Worm (Caenorhabditis elegans) whole organism, L4 larva: ENCODE measurements around the gene snb-6.

Experiments used
- F10B5.3 ChIP-seq: sonication (generic microtip); optimal IDR thresholded peaks from 2 replicates; lab custom pipeline; 2016; ENCODE audit warnings: mild to moderate bottlenecking, missing genetic modification characterization, missing compliant biosample characterization
- F37D6.2 ChIP-seq: sonication (generic microtip); optimal IDR thresholded peaks from 2 replicates; lab custom pipeline; 2016; ENCODE audit warnings: mild to moderate bottlenecking, missing genetic modification characterization, missing compliant biosample characterization
- R02D3.7 ChIP-seq: fragments of 150-350 bp; sonication (generic microtip); optimal IDR thresholded peaks from 3 replicates; lab custom pipeline; 2014; ENCODE audit warnings: missing biosample characterization, missing genetic modification characterization
- T20F7.1 ChIP-seq: fragments of 200-800 bp; sonication (Bioruptor generic); optimal IDR thresholded peaks from 2 replicates; lab custom pipeline; 2018; ENCODE audit warnings: mild to moderate bottlenecking, missing genetic modification characterization, missing compliant biosample characterization
- T26A8.4 ChIP-seq: fragments of 200-800 bp; sonication (Bioruptor generic); IDR thresholded peaks from 2 replicates; pipeline ENCODE4 v1.3.6; 2022; ENCODE audit warnings: missing genetic modification characterization, missing compliant biosample characterization
- Y105C5A.15 ChIP-seq: fragments of 200-800 bp; sonication (Bioruptor generic); IDR thresholded peaks from 2 replicates; pipeline ENCODE4 v1.3.6; 2022; ENCODE audit warnings: missing genetic modification characterization, missing compliant biosample characterization
- ZK337.2 ChIP-seq: fragments of 200-800 bp; sonication (Bioruptor generic); IDR thresholded peaks from 2 replicates; pipeline ENCODE4 v1.3.6; 2022; ENCODE audit warnings: missing genetic modification reagents, missing genetic modification characterization, missing compliant biosample characterization
- ZK546.5 ChIP-seq, 2 experiments: sonication (generic microtip); optimal IDR thresholded peaks; 2 replicates each; lab custom pipeline; 2017; ENCODE audit warnings: missing biosample characterization in 2 of 2, missing genetic modification characterization in 2 of 2
- aha-1 ChIP-seq: fragments of 150-350 bp; peaks from one replicate; lab custom pipeline; 2014; ENCODE audit warnings: missing biosample characterization, missing genetic modification characterization
- arid-1 ChIP-seq: fragments of 200-800 bp; sonication (Bioruptor generic); conservative IDR thresholded peaks from 2 replicates; pipeline ENCODE4 v1.3.6; 2022; ENCODE audit warnings: missing genetic modification reagents, missing genetic modification characterization, missing compliant biosample characterization
- ceh-82 ChIP-seq: sonication (generic microtip); optimal IDR thresholded peaks from 2 replicates; lab custom pipeline; 2017; ENCODE audit warnings: missing biosample characterization, missing genetic modification characterization
- ces-1 ChIP-seq: fragments of 150-350 bp; sonication (generic microtip); optimal IDR thresholded peaks from 4 replicates; lab custom pipeline; 2014; ENCODE audit warnings: missing biosample characterization, missing genetic modification reagents, missing genetic modification characterization
- daf-16 ChIP-seq, 3 experiments: sonication (generic microtip); optimal IDR thresholded peaks; 2 replicates each; lab custom pipeline; 2016 to 2017; ENCODE audit warnings: missing genetic modification characterization in 3 of 3, missing genetic modification reagents in 3 of 3, mild to moderate bottlenecking in 2 of 3, missing compliant biosample characterization in 2 of 3, missing biosample characterization in 1 of 3, moderate library complexity in 1 of 3
- daf-8 ChIP-seq: fragments of 200-800 bp; sonication (Bioruptor generic); IDR thresholded peaks from 2 replicates; pipeline ENCODE4 v1.3.6; 2022; ENCODE audit warnings: missing genetic modification characterization, missing compliant biosample characterization
- egl-27 ChIP-seq: sonication (generic microtip); optimal IDR thresholded peaks from 3 replicates; lab custom pipeline; 2017; ENCODE audit warnings: missing biosample characterization, missing genetic modification reagents, missing genetic modification characterization
- egl-43 ChIP-seq: fragments of 200-800 bp; sonication (Bioruptor generic); IDR thresholded peaks from 2 replicates; pipeline ENCODE4 v1.3.6; 2022; ENCODE audit warnings: missing genetic modification reagents, missing genetic modification characterization, missing compliant biosample characterization
- fkh-10 ChIP-seq: fragments of 150-350 bp; optimal IDR thresholded peaks from 2 replicates; lab custom pipeline; 2014; ENCODE audit warnings: missing biosample characterization, missing genetic modification reagents, missing genetic modification characterization
- hlh-11 ChIP-seq: fragments of 200-800 bp; sonication (Bioruptor generic); optimal IDR thresholded peaks from 2 replicates; lab custom pipeline; 2018; ENCODE audit warnings: mild to moderate bottlenecking, missing genetic modification characterization, missing compliant biosample characterization
- lin-13 ChIP-seq: fragments of 150-350 bp; optimal IDR thresholded peaks from 2 replicates; lab custom pipeline; 2014; ENCODE audit warnings: missing biosample characterization, missing genetic modification reagents, missing genetic modification characterization
- lin-38 ChIP-seq: fragments of 200-800 bp; sonication (Bioruptor generic); IDR thresholded peaks from 2 replicates; pipeline ENCODE4 v1.3.6; 2022; ENCODE audit warnings: missing genetic modification reagents, missing genetic modification characterization, missing compliant biosample characterization
- lin-39 ChIP-seq: fragments of 150-350 bp; optimal IDR thresholded peaks from 2 replicates; lab custom pipeline; 2014; ENCODE audit warnings: missing biosample characterization, missing genetic modification reagents, missing genetic modification characterization
- madf-5 ChIP-seq, 2 experiments: fragments of 200-800 bp; sonication (Bioruptor generic); IDR thresholded peaks; 2 replicates each; pipeline ENCODE4 v1.3.6; 2022; ENCODE audit warnings: missing compliant biosample characterization in 2 of 2, missing genetic modification characterization in 2 of 2
- madf-9 ChIP-seq: fragments of 200-800 bp; sonication (Bioruptor generic); conservative IDR thresholded peaks from 2 replicates; pipeline ENCODE4 v1.3.6; 2022; ENCODE audit warnings: missing genetic modification reagents, missing genetic modification characterization, missing compliant biosample characterization
- mdt-29 ChIP-seq: fragments of 200-800 bp; sonication (Bioruptor generic); IDR thresholded peaks from 2 replicates; pipeline ENCODE4 v1.3.6; 2022; ENCODE audit warnings: missing genetic modification reagents, missing genetic modification characterization, missing compliant biosample characterization
- nhr-102 ChIP-seq: sonication (generic microtip); optimal IDR thresholded peaks from 2 replicates; lab custom pipeline; 2016; ENCODE audit warnings: mild to moderate bottlenecking, missing genetic modification characterization, moderate library complexity, missing compliant biosample characterization
- nhr-11 ChIP-seq: fragments of 150-350 bp; optimal IDR thresholded peaks from 2 replicates; lab custom pipeline; 2014; ENCODE audit warnings: missing biosample characterization, missing genetic modification characterization
- nhr-111 ChIP-seq: fragments of 200-800 bp; sonication (Bioruptor generic); optimal IDR thresholded peaks from 2 replicates; lab custom pipeline; 2018; ENCODE audit warnings: mild to moderate bottlenecking, missing genetic modification characterization, missing compliant biosample characterization
- nhr-41 ChIP-seq: fragments of 200-800 bp; sonication (Bioruptor generic); IDR thresholded peaks from 2 replicates; pipeline ENCODE4 v1.3.6; 2022; ENCODE audit warnings: missing genetic modification reagents, missing genetic modification characterization, missing compliant biosample characterization
- nhr-6 ChIP-seq: fragments of 150-350 bp; optimal IDR thresholded peaks from 2 replicates; lab custom pipeline; 2014; ENCODE audit warnings: missing biosample characterization, missing genetic modification characterization
- nhr-76 ChIP-seq: fragments of 150-350 bp; optimal IDR thresholded peaks from 2 replicates; lab custom pipeline; 2014; ENCODE audit warnings: missing biosample characterization, missing genetic modification characterization
- nhr-77 ChIP-seq: fragments of 150-350 bp; optimal IDR thresholded peaks from 2 replicates; lab custom pipeline; 2014; ENCODE audit warnings: missing biosample characterization, missing genetic modification characterization
- php-3 ChIP-seq: fragments of 200-800 bp; sonication (Bioruptor generic); IDR thresholded peaks from 2 replicates; pipeline ENCODE4 v1.3.6; 2022; ENCODE audit warnings: missing genetic modification reagents, missing genetic modification characterization, missing compliant biosample characterization
- rbr-2 ChIP-seq: sonication (generic microtip); optimal IDR thresholded peaks from 2 replicates; lab custom pipeline; 2016; ENCODE audit warnings: missing genotype, missing genetic modification characterization, missing compliant biosample characterization
- skn-1 ChIP-seq: fragments of 150-350 bp; optimal IDR thresholded peaks from 2 replicates; lab custom pipeline; 2014; ENCODE audit warnings: missing biosample characterization, missing genetic modification characterization
- snpc-1.2 ChIP-seq: fragments of 200-800 bp; sonication (Bioruptor generic); IDR thresholded peaks from 2 replicates; pipeline ENCODE4 v1.3.6; 2022; ENCODE audit warnings: missing genetic modification reagents, missing genetic modification characterization, missing compliant biosample characterization
- tag-97 ChIP-seq: fragments of 200-800 bp; sonication (Bioruptor generic); IDR thresholded peaks from 2 replicates; pipeline ENCODE4 v1.3.6; 2022; ENCODE audit warnings: missing genetic modification characterization, missing compliant biosample characterization
- unc-130 ChIP-seq: sonication (generic microtip); optimal IDR thresholded peaks from 2 replicates; lab custom pipeline; 2016; ENCODE audit warnings: missing genetic modification reagents, missing genetic modification characterization, missing compliant biosample characterization
- unc-39 ChIP-seq: sonication (generic microtip); optimal IDR thresholded peaks from 2 replicates; lab custom pipeline; 2017; ENCODE audit warnings: missing biosample characterization, missing genetic modification characterization
- unc-62 ChIP-seq, 3 experiments: fragments of 150-350 bp in 1 of 3; sonication (generic microtip); optimal IDR thresholded peaks in 2 of 3; peaks in 1 of 3; 1 replicate in 1 of 3; 2 replicates in 2 of 3; lab custom pipeline; 2014 to 2017; ENCODE audit warnings: missing biosample characterization in 3 of 3, missing genetic modification characterization in 3 of 3, missing genetic modification reagents in 3 of 3, missing genotype in 1 of 3
- zag-1 ChIP-seq: fragments of 150-350 bp; optimal IDR thresholded peaks from 2 replicates; lab custom pipeline; 2014; ENCODE audit warnings: missing biosample characterization, missing genetic modification characterization
- zfp-3 ChIP-seq: fragments of 200-800 bp; sonication (Bioruptor generic); conservative IDR thresholded peaks from 2 replicates; pipeline ENCODE4 v1.3.6; 2022; ENCODE audit warnings: missing genetic modification reagents, missing genetic modification characterization, missing compliant biosample characterization
- ztf-11 ChIP-seq: fragments of 150-350 bp; optimal IDR thresholded peaks from 2 replicates; lab custom pipeline; 2014; ENCODE audit warnings: missing biosample characterization, missing genetic modification characterization

The snb-6 gene

ce11 chrII:8859596-8859995 lies at the start of gene snb-6:
Gene snb-6 (minus strand): TSS chrII:8859696.
- TF ChIP-seq unc-62 (GFP tag; optimal IDR thresholded peaks at IDR 0.05 in 1 of 2; lab: Kevin White, UChicago) (peak in 1 of 2 experiments; percentile 40), unc-62 (tag; optimal IDR thresholded peaks at IDR 0.05; lab: Kevin White, UChicago) (no peak), nhr-77 (tag; lab: Kevin White, UChicago) (no peak)

- TF ChIP-seq ceh-82 (no peak), unc-62 (GFP tag; optimal IDR thresholded peaks at IDR 0.05 in 1 of 2; lab: Kevin White, UChicago) (peak in 1 of 2 experiments; percentile 96), unc-62 (tag; optimal IDR thresholded peaks at IDR 0.05; lab: Kevin White, UChicago) (no peak), ces-1 (GFP tag; lab: Kevin White, UChicago) (no peak), T20F7.1 (GFP tag; lab: Kevin White, UChicago) (no peak), egl-43 (no peak), ztf-11 (tag; lab: Kevin White, UChicago) (no peak)
These were observed 44.4 kb upstream of the snb-6 start for ce11 chrII:8903871-8904270.

ce11 chrII:8899357-8899748 lies 39.9 kb upstream of the snb-6 start:
- TF ChIP-seq madf-9 (GFP tag; lab: Robert Waterston, UW) (no peak), nhr-111 (GFP tag; lab: Kevin White, UChicago) (no peak), unc-130 (GFP tag; lab: Kevin White, UChicago) (no peak), nhr-6 (tag; lab: Kevin White, UChicago) (no peak), F37D6.2 (tag; lab: Kevin White, UChicago) (no peak), snpc-1.2 (no peak), ZK337.2 (GFP tag; lab: Robert Waterston, UW) (no peak), ZK546.5 (tag; optimal IDR thresholded peaks at IDR 0.05; lab: Kevin White, UChicago) (no peak), egl-43 (no peak)

- no peak for TF ChIP-seq rbr-2 (tag; lab: Kevin White, UChicago)
- TF ChIP-seq aha-1 (tag; lab: Kevin White, UChicago): peak; percentile 90
These were observed 39.3 kb upstream of the snb-6 start for ce11 chrII:8898582-8899356.

ce11 chrII:8897244-8897643 lies 37.7 kb upstream of the snb-6 start:
- TF ChIP-seq unc-39 (no peak), ZK337.2 (GFP tag; lab: Robert Waterston, UW) (no peak), lin-13 (no peak), mdt-29 (GFP tag; lab: Robert Waterston, UW) (no peak), zfp-3 (GFP tag; lab: Robert Waterston, UW) (no peak), ZK546.5 (tag; optimal IDR thresholded peaks at IDR 0.05; lab: Kevin White, UChicago) (no peak), lin-38 (GFP tag; lab: Robert Waterston, UW) (no peak), R02D3.7 (tag; lab: Kevin White, UChicago) (no peak), F10B5.3 (no peak), hlh-11 (no peak), T26A8.4 (no peak)

- TF ChIP-seq nhr-41 (GFP tag; lab: Robert Waterston, UW): no peak
- TF ChIP-seq nhr-11 (tag; lab: Kevin White, UChicago): no peak
- no peak for TF ChIP-seq nhr-102 (tag; lab: Kevin White, UChicago)
- TF ChIP-seq daf-16 (GFP tag; optimal IDR thresholded peaks at IDR 0.05; lab: Kevin White, UChicago): no peak
- TF ChIP-seq daf-16 (tag; optimal IDR thresholded peaks at IDR 0.05; lab: Kevin White, UChicago): no peak
- TF ChIP-seq madf-5 (GFP tag; IDR thresholded peaks at IDR 0.05; lab: Robert Waterston, UW): no peak
- no peak for TF ChIP-seq tag-97 (GFP tag; lab: Robert Waterston, UW)
- no peak for TF ChIP-seq fkh-10 (GFP tag; lab: Kevin White, UChicago)
- no peak for TF ChIP-seq arid-1 (GFP tag; lab: Robert Waterston, UW)
- TF ChIP-seq egl-27 (tag; lab: Kevin White, UChicago): no peak
- no peak for TF ChIP-seq zag-1
- no peak for TF ChIP-seq Y105C5A.15 (GFP tag; lab: Robert Waterston, UW)
- TF ChIP-seq ZK337.2 (GFP tag; lab: Robert Waterston, UW): no peak
- no peak for TF ChIP-seq daf-8 (GFP tag; lab: Robert Waterston, UW)
- TF ChIP-seq nhr-76 (tag; lab: Kevin White, UChicago): no peak
- no peak for TF ChIP-seq php-3 (GFP tag; lab: Robert Waterston, UW)
- TF ChIP-seq unc-62 (GFP tag; optimal IDR thresholded peaks at IDR 0.05 in 1 of 2; lab: Kevin White, UChicago): no peak
- no peak for TF ChIP-seq unc-62 (tag; optimal IDR thresholded peaks at IDR 0.05; lab: Kevin White, UChicago)
- no peak for TF ChIP-seq skn-1 (tag; lab: Kevin White, UChicago)
- TF ChIP-seq lin-39 (tag; lab: Kevin White, UChicago): no peak
- TF ChIP-seq, all 104 proteins: peak for 0
These were observed 37.0 kb upstream of the snb-6 start, which contains the start of gene lat-1 for ce11 chrII:8896541-8896940. Gene lat-1 (plus strand): TSS chrII:8896841.
